Fruit fly (Drosophila melanogaster): ENCODE data around the gene CG31495.

Gene CG31495

DNA sequence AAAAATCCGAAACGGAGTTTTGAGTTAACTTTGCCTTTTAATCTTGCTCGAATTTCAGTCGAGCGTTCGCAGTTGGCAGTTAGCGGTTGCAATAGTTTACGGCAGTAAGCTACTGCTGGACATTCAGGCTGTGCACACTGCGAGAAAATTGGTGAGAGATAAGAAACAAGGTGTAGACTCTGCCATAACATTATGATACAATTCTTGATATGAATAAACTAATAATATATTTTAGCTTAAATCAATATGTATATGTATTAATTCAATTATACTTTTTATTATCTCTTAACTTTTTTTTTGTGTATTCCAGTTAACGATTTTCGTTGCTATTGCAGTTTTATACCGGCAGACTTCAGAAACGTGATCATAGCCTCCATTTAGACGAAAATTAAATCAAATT, 17.6 kb upstream of the CG31495 start:
- TF ChIP-seq psq (optimal IDR thresholded peaks at IDR 0.05) (no peak), EcR (GFP tag; optimal IDR thresholded peaks at IDR 0.05) (no peak), CG8478 (optimal IDR thresholded peaks at IDR 0.05) (no peak), usp (GFP tag; optimal IDR thresholded peaks at IDR 0.05) (no peak), Dll (optimal IDR thresholded peaks at IDR 0.05) (no peak), pan (optimal IDR thresholded peaks at IDR 0.05) (no peak)

DNA sequence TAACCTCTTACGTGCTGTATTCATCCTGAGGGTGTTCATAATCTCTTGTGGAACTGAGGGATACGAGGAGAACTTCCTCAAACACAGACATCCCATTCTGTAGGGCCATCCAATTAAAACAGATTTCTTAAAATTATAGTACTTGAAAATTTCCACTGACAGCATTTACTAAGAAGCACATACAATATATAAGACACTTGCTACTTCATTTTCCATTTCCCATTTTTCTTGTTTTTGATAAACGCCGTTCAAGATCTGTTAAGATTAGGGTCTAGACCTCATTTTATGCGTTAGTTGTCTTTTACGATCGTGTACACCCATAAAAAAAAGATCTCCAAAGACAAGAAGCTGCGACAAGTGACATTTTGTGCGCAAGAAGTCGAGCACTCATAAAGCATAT, 15.6 kb upstream of the CG31495 start, which contains the start of gene CG14362:
Gene CG14362 (minus strand): TSS at position 101 of the 400 bp plus-strand sequence.
- no peak for TF ChIP-seq Dll (optimal IDR thresholded peaks at IDR 0.05)
- TF ChIP-seq usp (GFP tag; optimal IDR thresholded peaks at IDR 0.05): no peak
- no peak for TF ChIP-seq pan (optimal IDR thresholded peaks at IDR 0.05)
- no peak for TF ChIP-seq psq (optimal IDR thresholded peaks at IDR 0.05)
- TF ChIP-seq EcR (GFP tag; optimal IDR thresholded peaks at IDR 0.05): no peak
- no peak for TF ChIP-seq CG8478 (optimal IDR thresholded peaks at IDR 0.05)

- TF ChIP-seq usp (GFP tag; optimal IDR thresholded peaks at IDR 0.05) (no peak), psq (optimal IDR thresholded peaks at IDR 0.05) (no peak), Dll (optimal IDR thresholded peaks at IDR 0.05) (no peak), EcR (GFP tag; optimal IDR thresholded peaks at IDR 0.05) (no peak), pan (optimal IDR thresholded peaks at IDR 0.05) (no peak), CG8478 (optimal IDR thresholded peaks at IDR 0.05) (no peak)
Measured at dm6 chr3R:13850992-13851391, 11.3 kb upstream of the CG31495 start.

dm6 chr3R:13849327-13849726, 9.6 kb upstream of the CG31495 start:
- TF ChIP-seq EcR (GFP tag; optimal IDR thresholded peaks at IDR 0.05) (no peak), Dll (optimal IDR thresholded peaks at IDR 0.05) (no peak), pan (optimal IDR thresholded peaks at IDR 0.05) (no peak), usp (GFP tag; optimal IDR thresholded peaks at IDR 0.05) (no peak), psq (optimal IDR thresholded peaks at IDR 0.05) (no peak)

dm6 chr3R:13848272-13848671, 8.5 kb upstream of the CG31495 start:
- no peak for TF ChIP-seq psq (optimal IDR thresholded peaks at IDR 0.05)
- TF ChIP-seq usp (GFP tag; optimal IDR thresholded peaks at IDR 0.05): no peak
- TF ChIP-seq EcR (GFP tag; optimal IDR thresholded peaks at IDR 0.05): no peak
- no peak for TF ChIP-seq CG8478 (optimal IDR thresholded peaks at IDR 0.05)
- TF ChIP-seq pan (optimal IDR thresholded peaks at IDR 0.05): no peak
- TF ChIP-seq Dll (optimal IDR thresholded peaks at IDR 0.05): no peak

dm6 chr3R:13847289-13847688, 7.6 kb upstream of the CG31495 start:
- TF ChIP-seq usp (GFP tag; optimal IDR thresholded peaks at IDR 0.05): no peak
- TF ChIP-seq psq (optimal IDR thresholded peaks at IDR 0.05): no peak
- no peak for TF ChIP-seq Dll (optimal IDR thresholded peaks at IDR 0.05)
- no peak for TF ChIP-seq pan (optimal IDR thresholded peaks at IDR 0.05)
- no peak for TF ChIP-seq EcR (GFP tag; optimal IDR thresholded peaks at IDR 0.05)
- no peak for TF ChIP-seq CG8478 (optimal IDR thresholded peaks at IDR 0.05)

- no peak for TF ChIP-seq pan (optimal IDR thresholded peaks at IDR 0.05)
- no peak for TF ChIP-seq usp (GFP tag; optimal IDR thresholded peaks at IDR 0.05)
- TF ChIP-seq CG8478 (optimal IDR thresholded peaks at IDR 0.05): no peak
- no peak for TF ChIP-seq psq (optimal IDR thresholded peaks at IDR 0.05)
- TF ChIP-seq Dll (optimal IDR thresholded peaks at IDR 0.05): no peak
- no peak for TF ChIP-seq EcR (GFP tag; optimal IDR thresholded peaks at IDR 0.05)
Measured at dm6 chr3R:13845926-13846325, 6.2 kb upstream of the CG31495 start.

- TF ChIP-seq CG8478 (optimal IDR thresholded peaks at IDR 0.05) (no peak), Dll (optimal IDR thresholded peaks at IDR 0.05) (no peak), usp (GFP tag; optimal IDR thresholded peaks at IDR 0.05) (no peak), psq (optimal IDR thresholded peaks at IDR 0.05) (no peak), pan (optimal IDR thresholded peaks at IDR 0.05) (no peak), EcR (GFP tag; optimal IDR thresholded peaks at IDR 0.05) (no peak)
Measured at dm6 chr3R:13845250-13845699, 5.5 kb upstream of the CG31495 start.

- no peak for TF ChIP-seq EcR (GFP tag; optimal IDR thresholded peaks at IDR 0.05)
- no peak for TF ChIP-seq CG8478 (optimal IDR thresholded peaks at IDR 0.05)
- TF ChIP-seq pan (optimal IDR thresholded peaks at IDR 0.05): no peak
- TF ChIP-seq psq (optimal IDR thresholded peaks at IDR 0.05): no peak
- TF ChIP-seq Dll (optimal IDR thresholded peaks at IDR 0.05): no peak
- TF ChIP-seq usp (GFP tag; optimal IDR thresholded peaks at IDR 0.05): no peak
Measured at dm6 chr3R:13843611-13844010, 3.9 kb upstream of the CG31495 start.

DNA sequence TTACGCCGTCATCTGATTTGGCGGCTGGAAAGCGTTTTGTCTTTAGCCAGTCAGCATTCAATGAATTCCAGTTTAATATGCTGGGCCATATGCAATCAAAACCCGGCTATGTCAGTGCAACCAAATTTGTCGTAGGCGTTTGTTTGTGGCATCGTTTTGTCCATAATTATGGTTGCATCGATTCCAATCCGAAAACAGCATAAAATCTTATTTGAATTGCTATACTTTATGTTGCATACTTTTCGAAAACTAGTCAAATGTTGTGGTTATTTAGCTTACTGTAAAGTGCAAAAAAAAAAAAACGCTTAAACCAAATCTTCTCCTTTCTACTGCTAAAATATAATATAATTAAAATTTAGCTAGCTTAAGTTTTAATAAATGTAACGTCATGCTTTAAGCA, 2.8 kb upstream of the CG31495 start:
- TF ChIP-seq usp (GFP tag; optimal IDR thresholded peaks at IDR 0.05) (no peak), psq (optimal IDR thresholded peaks at IDR 0.05) (no peak), EcR (GFP tag; optimal IDR thresholded peaks at IDR 0.05) (no peak), Dll (optimal IDR thresholded peaks at IDR 0.05) (no peak), CG8478 (optimal IDR thresholded peaks at IDR 0.05) (no peak), pan (optimal IDR thresholded peaks at IDR 0.05) (no peak)

DNA sequence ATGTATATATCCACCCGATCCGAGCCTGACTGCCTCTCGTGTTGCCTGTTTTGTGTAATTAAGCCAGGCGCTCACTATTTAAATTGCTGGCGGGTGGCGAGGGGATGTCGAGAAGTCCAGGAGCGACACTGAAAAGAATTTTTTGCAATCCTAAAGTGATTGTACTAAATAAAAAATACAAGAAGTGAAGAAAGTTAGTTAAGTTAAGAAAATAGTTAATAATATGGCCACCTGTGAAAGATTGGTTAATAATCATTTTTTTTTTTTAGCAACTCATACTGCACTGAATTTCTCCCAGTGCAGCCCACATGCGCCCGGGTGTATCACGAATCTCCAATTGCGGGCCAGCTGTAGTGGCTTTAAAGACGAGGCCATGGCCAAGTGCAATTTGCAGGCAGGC, 1.2 kb upstream of the CG31495 start:
- TF ChIP-seq CG8478 (optimal IDR thresholded peaks at IDR 0.05) (no peak), EcR (GFP tag; optimal IDR thresholded peaks at IDR 0.05) (no peak), usp (GFP tag; optimal IDR thresholded peaks at IDR 0.05) (no peak), psq (optimal IDR thresholded peaks at IDR 0.05) (no peak), pan (optimal IDR thresholded peaks at IDR 0.05) (no peak), Dll (optimal IDR thresholded peaks at IDR 0.05) (no peak)

dm6 chr3R:13837807-13838206, 1.9 kb downstream of the CG31495 start, which contains the start of gene Nsf2:
Gene Nsf2, minus strand, starts transcription at chr3R:13837991.
- no peak for TF ChIP-seq usp (GFP tag; optimal IDR thresholded peaks at IDR 0.05)
- no peak for TF ChIP-seq psq (optimal IDR thresholded peaks at IDR 0.05)
- no peak for TF ChIP-seq pan (optimal IDR thresholded peaks at IDR 0.05)
- no peak for TF ChIP-seq EcR (GFP tag; optimal IDR thresholded peaks at IDR 0.05)
- TF ChIP-seq CG8478 (optimal IDR thresholded peaks at IDR 0.05): no peak

- no peak for TF ChIP-seq usp (GFP tag; optimal IDR thresholded peaks at IDR 0.05)
Measured at dm6 chr3R:13834551-13834950, 5.2 kb downstream of the CG31495 start.

Measured in whole organism.